Worm (Caenorhabditis elegans) whole organism, early embryonic: Measurements from ENCODE around the gene age-1.

Source experiments
- B0310.2 ChIP-seq: sonication (generic microtip); optimal IDR thresholded peaks from 2 replicates; lab custom pipeline; 2016; ENCODE audit warnings: mild to moderate bottlenecking, missing genetic modification characterization, missing compliant biosample characterization
- aly-1 ChIP-seq: sonication (generic microtip); optimal IDR thresholded peaks from 2 replicates; lab custom pipeline; 2016; ENCODE audit warnings: missing genetic modification characterization, missing compliant biosample characterization
- ama-1 ChIP-seq: fragments of 150-350 bp; optimal IDR thresholded peaks from 2 replicates; lab custom pipeline; 2014
- ceh-36 ChIP-seq: sonication (generic microtip); optimal IDR thresholded peaks from 2 replicates; lab custom pipeline; 2016; ENCODE audit warnings: missing genetic modification characterization, inconsistent platforms, missing compliant biosample characterization
- flt-1 ChIP-seq: fragments of 200-800 bp; sonication (Bioruptor generic); IDR thresholded peaks from 2 replicates; pipeline ENCODE4 v1.3.6; 2022; ENCODE audit warnings: missing genetic modification characterization, missing compliant biosample characterization
- hmg-4 ChIP-seq: fragments of 200-800 bp; sonication (Bioruptor generic); optimal IDR thresholded peaks from 2 replicates; lab custom pipeline; 2018; ENCODE audit warnings: mild to moderate bottlenecking, missing genetic modification characterization, missing compliant biosample characterization
- scrt-1 ChIP-seq: fragments of 200-800 bp; sonication (Bioruptor generic); IDR thresholded peaks from 2 replicates; pipeline ENCODE4 v1.3.6; 2022; ENCODE audit warnings: missing genetic modification characterization, missing compliant biosample characterization
- tbx-37 ChIP-seq: fragments of 200-800 bp; sonication (Bioruptor generic); conservative IDR thresholded peaks from 2 replicates; pipeline ENCODE4 v1.3.6; 2022; ENCODE audit warnings: missing genetic modification reagents, missing genetic modification characterization, missing compliant biosample characterization

- TF ChIP-seq flt-1 (no peak), B0310.2 (no peak), ama-1 (no peak), tbx-37 (GFP tag; lab: Robert Waterston, UW) (no peak), aly-1 (tag; lab: Kevin White, UChicago) (no peak), hmg-4 (GFP tag; lab: Kevin White, UChicago) (no peak), scrt-1 (no peak), ceh-36 (tag; lab: Kevin White, UChicago) (no peak)
These were observed 41.7 kb downstream of the age-1 start, which contains the start of gene twk-5 for ce11 chrII:11485200-11485599.
